Worm (Caenorhabditis elegans) whole organism, young adult: Measurements from ENCODE around the gene hst-2.

Experiments
- B0019.2 ChIP-seq: fragments of 200-800 bp; sonication (Bioruptor generic); conservative IDR thresholded peaks from 2 replicates; pipeline ENCODE4 v1.3.6; 2022; ENCODE audit warnings: missing genetic modification reagents, missing genetic modification characterization, missing compliant biosample characterization
- B0261.1 ChIP-seq: sonication (generic microtip); optimal IDR thresholded peaks from 2 replicates; lab custom pipeline; 2016; ENCODE audit warnings: mild to moderate bottlenecking, missing genetic modification characterization, moderate library complexity, missing compliant biosample characterization
- F22D6.2 ChIP-seq: sonication (generic microtip); optimal IDR thresholded peaks from 2 replicates; lab custom pipeline; 2016; ENCODE audit warnings: mild to moderate bottlenecking, missing genetic modification characterization, missing compliant biosample characterization
- F39B2.1 ChIP-seq: fragments of 200-800 bp; sonication (Bioruptor generic); IDR thresholded peaks from 2 replicates; pipeline ENCODE4 v1.3.6; 2022; ENCODE audit warnings: missing genetic modification reagents, missing genetic modification characterization, missing compliant biosample characterization
- F52B5.7 ChIP-seq: sonication (generic microtip); optimal IDR thresholded peaks from 2 replicates; lab custom pipeline; 2016; ENCODE audit warnings: mild to moderate bottlenecking, missing genetic modification characterization, missing compliant biosample characterization
- F57C9.4 ChIP-seq: sonication (generic microtip); optimal IDR thresholded peaks from 2 replicates; lab custom pipeline; 2017; ENCODE audit warnings: mild to moderate bottlenecking, missing genetic modification characterization, missing compliant biosample characterization
- K11D2.4 ChIP-seq: fragments of 200-800 bp; sonication (Bioruptor generic); IDR thresholded peaks from 2 replicates; pipeline ENCODE4 v1.3.6; 2022; ENCODE audit warnings: missing genetic modification reagents, missing genetic modification characterization, missing compliant biosample characterization
- Y53G8AR.9 ChIP-seq: fragments of 200-800 bp; sonication (Bioruptor generic); conservative IDR thresholded peaks from 2 replicates; pipeline ENCODE4 v1.3.6; 2022; ENCODE audit warnings: missing genetic modification reagents, missing genetic modification characterization, missing compliant biosample characterization
- Y67H2A.10 ChIP-seq: fragments of 200-800 bp; sonication (Bioruptor generic); conservative IDR thresholded peaks from 2 replicates; pipeline ENCODE4 v1.3.6; 2022; ENCODE audit warnings: missing genetic modification reagents, missing genetic modification characterization, missing compliant biosample characterization
- aptf-2 ChIP-seq: fragments of 200-800 bp; sonication (Bioruptor generic); conservative IDR thresholded peaks from 2 replicates; pipeline ENCODE4 v1.3.6; 2022; ENCODE audit warnings: missing genetic modification reagents, missing genetic modification characterization, missing compliant biosample characterization
- athp-1 ChIP-seq: sonication (generic microtip); optimal IDR thresholded peaks from 2 replicates; lab custom pipeline; 2017; ENCODE audit warnings: mild to moderate bottlenecking, missing genetic modification characterization, missing compliant biosample characterization
- attf-5 ChIP-seq: fragments of 200-800 bp; sonication (Bioruptor generic); optimal IDR thresholded peaks from 2 replicates; lab custom pipeline; 2018; ENCODE audit warnings: mild to moderate bottlenecking, missing genetic modification characterization, missing compliant biosample characterization
- bed-1 ChIP-seq: fragments of 200-800 bp; sonication (Bioruptor generic); IDR thresholded peaks from 2 replicates; pipeline ENCODE4 v1.3.6; 2022; ENCODE audit warnings: missing genetic modification reagents, missing genetic modification characterization, missing compliant biosample characterization
- ccch-3 ChIP-seq: fragments of 200-800 bp; sonication (Bioruptor generic); optimal IDR thresholded peaks from 2 replicates; lab custom pipeline; 2018; ENCODE audit warnings: mild to moderate bottlenecking, missing genetic modification characterization, missing compliant biosample characterization
- cebp-2 ChIP-seq: fragments of 200-800 bp; sonication (Bioruptor generic); IDR thresholded peaks from 2 replicates; pipeline ENCODE4 v1.3.6; 2022; ENCODE audit warnings: missing genetic modification characterization, missing compliant biosample characterization
- chd-7 ChIP-seq: sonication (generic microtip); optimal IDR thresholded peaks from 2 replicates; lab custom pipeline; 2016; ENCODE audit warnings: mild to moderate bottlenecking, missing genetic modification characterization, moderate library complexity, missing compliant biosample characterization
- die-1 ChIP-seq: sonication (generic microtip); optimal IDR thresholded peaks from 2 replicates; lab custom pipeline; 2016; ENCODE audit warnings: missing genotype, mild to moderate bottlenecking, missing genetic modification characterization, missing compliant biosample characterization
- dox-1 ChIP-seq: fragments of 200-800 bp; sonication (Bioruptor generic); IDR thresholded peaks from 2 replicates; pipeline ENCODE4 v1.3.6; 2022; ENCODE audit warnings: missing genetic modification reagents, missing genetic modification characterization, missing compliant biosample characterization
- dpff-1 ChIP-seq: sonication (generic microtip); optimal IDR thresholded peaks from 2 replicates; lab custom pipeline; 2017; ENCODE audit warnings: mild to moderate bottlenecking, missing genetic modification characterization, missing compliant biosample characterization
- egl-44 ChIP-seq: fragments of 200-800 bp; sonication (Bioruptor generic); IDR thresholded peaks from 2 replicates; pipeline ENCODE4 v1.3.6; 2022; ENCODE audit warnings: missing genetic modification reagents, missing genetic modification characterization, missing compliant biosample characterization
- ekl-4 ChIP-seq: fragments of 200-800 bp; sonication (Bioruptor generic); IDR thresholded peaks from 2 replicates; pipeline ENCODE4 v1.3.6; 2022; ENCODE audit warnings: missing genetic modification reagents, missing genetic modification characterization, missing compliant biosample characterization
- gei-17 ChIP-seq: fragments of 200-800 bp; sonication (Bioruptor generic); optimal IDR thresholded peaks from 2 replicates; lab custom pipeline; 2018; ENCODE audit warnings: mild to moderate bottlenecking, missing genetic modification characterization, missing compliant biosample characterization
- hmg-1.2 ChIP-seq: fragments of 200-800 bp; sonication (Bioruptor generic); IDR thresholded peaks from 2 replicates; pipeline ENCODE4 v1.3.6; 2022; ENCODE audit warnings: missing genetic modification reagents, missing genetic modification characterization, missing compliant biosample characterization
- hmg-20 ChIP-seq: fragments of 200-800 bp; sonication (Bioruptor generic); IDR thresholded peaks from 2 replicates; pipeline ENCODE4 v1.3.6; 2022; ENCODE audit warnings: missing genetic modification reagents, missing genetic modification characterization, missing compliant biosample characterization
- hrde-1 ChIP-seq: sonication (generic microtip); optimal IDR thresholded peaks from 2 replicates; lab custom pipeline; 2016; ENCODE audit warnings: missing genetic modification characterization, mild to moderate bottlenecking, missing compliant biosample characterization, moderate library complexity, missing genotype, missing genetic modification reagents, borderline replicate concordance
- lag-1 ChIP-seq: fragments of 200-800 bp; sonication (Bioruptor generic); IDR thresholded peaks from 2 replicates; pipeline ENCODE4 v1.3.6; 2022; ENCODE audit warnings: missing genetic modification reagents, missing genetic modification characterization, missing compliant biosample characterization
- let-526 ChIP-seq: fragments of 200-800 bp; sonication (Bioruptor generic); IDR thresholded peaks from 2 replicates; pipeline ENCODE4 v1.3.6; 2022; ENCODE audit warnings: missing genetic modification reagents, missing genetic modification characterization, missing compliant biosample characterization
- lin-26 ChIP-seq: fragments of 200-800 bp; sonication (Bioruptor generic); IDR thresholded peaks from 2 replicates; pipeline ENCODE4 v1.3.6; 2022; ENCODE audit warnings: missing genetic modification reagents, missing genetic modification characterization, missing compliant biosample characterization
- lin-54 ChIP-seq: fragments of 200-800 bp; sonication (Bioruptor generic); optimal IDR thresholded peaks from 2 replicates; lab custom pipeline; 2018; ENCODE audit warnings: mild to moderate bottlenecking, missing genetic modification characterization, missing compliant biosample characterization
- lir-1 ChIP-seq: fragments of 200-800 bp; sonication (Bioruptor generic); conservative IDR thresholded peaks from 2 replicates; pipeline ENCODE4 v1.3.6; 2022; ENCODE audit warnings: missing genetic modification reagents, missing genetic modification characterization, missing compliant biosample characterization
- lsy-27 ChIP-seq: sonication (generic microtip); optimal IDR thresholded peaks from 2 replicates; lab custom pipeline; 2017; ENCODE audit warnings: missing genetic modification characterization, mild to moderate bottlenecking, missing compliant biosample characterization, antibody characterized with exemption, missing genotype, borderline replicate concordance; ENCODE audit not compliant: insufficient read depth
- madf-10 ChIP-seq: sonication (generic microtip); optimal IDR thresholded peaks from 2 replicates; lab custom pipeline; 2016; ENCODE audit warnings: mild to moderate bottlenecking, missing genetic modification characterization, missing compliant biosample characterization
- madf-3 ChIP-seq: fragments of 200-800 bp; sonication (Bioruptor generic); IDR thresholded peaks from 2 replicates; pipeline ENCODE4 v1.3.6; 2022; ENCODE audit warnings: missing genetic modification reagents, missing genetic modification characterization, missing compliant biosample characterization
- mcd-1 ChIP-seq: fragments of 200-800 bp; sonication (Bioruptor generic); IDR thresholded peaks from 2 replicates; pipeline ENCODE4 v1.3.6; 2022; ENCODE audit warnings: missing genetic modification reagents, missing genetic modification characterization, missing compliant biosample characterization
- mel-28 ChIP-seq: sonication (generic microtip); optimal IDR thresholded peaks from 2 replicates; lab custom pipeline; 2016; ENCODE audit warnings: borderline replicate concordance, mild to moderate bottlenecking, missing genetic modification characterization, missing compliant biosample characterization
- mes-4 ChIP-seq: sonication (generic microtip); optimal IDR thresholded peaks from 2 replicates; lab custom pipeline; 2016; ENCODE audit warnings: missing genotype, missing genetic modification characterization, missing compliant biosample characterization
- nfyb-1 ChIP-seq: fragments of 200-800 bp; sonication (Bioruptor generic); IDR thresholded peaks from 2 replicates; pipeline ENCODE4 v1.3.6; 2022; ENCODE audit warnings: missing genetic modification reagents, missing genetic modification characterization, missing compliant biosample characterization
- nhr-120 ChIP-seq: fragments of 200-800 bp; sonication (Bioruptor generic); IDR thresholded peaks from 2 replicates; pipeline ENCODE4 v1.3.6; 2022; ENCODE audit warnings: missing genetic modification characterization, missing compliant biosample characterization
- pbrm-1 ChIP-seq: fragments of 200-800 bp; sonication (Bioruptor generic); IDR thresholded peaks from 2 replicates; pipeline ENCODE4 v1.3.6; 2022; ENCODE audit warnings: missing genetic modification reagents, missing genetic modification characterization, missing compliant biosample characterization
- rcor-1 ChIP-seq: fragments of 200-800 bp; sonication (Bioruptor generic); IDR thresholded peaks from 2 replicates; pipeline ENCODE4 v1.3.6; 2022; ENCODE audit warnings: missing genetic modification reagents, missing genetic modification characterization, missing compliant biosample characterization
- sdz-38 ChIP-seq: sonication (generic microtip); optimal IDR thresholded peaks from 2 replicates; lab custom pipeline; 2016; ENCODE audit warnings: missing genotype, missing genetic modification characterization, missing compliant biosample characterization
- snpc-1.3 ChIP-seq: sonication (generic microtip); optimal IDR thresholded peaks from 2 replicates; lab custom pipeline; 2017; ENCODE audit warnings: missing genetic modification characterization, mild to moderate bottlenecking, missing compliant biosample characterization, antibody characterized with exemption, moderate library complexity, missing genotype, missing genetic modification reagents; ENCODE audit not compliant: insufficient read depth
- snpc-4 ChIP-seq, 5 experiments: fragments of 150-350 bp in 1 of 5; sonication (generic microtip) in 4 of 5; optimal IDR thresholded peaks; 2 replicates each; lab custom pipeline; 2014 to 2018; ENCODE audit warnings: missing genetic modification characterization in 5 of 5, missing biosample characterization in 3 of 5, antibody characterized with exemption in 2 of 5, mild to moderate bottlenecking in 2 of 5, missing compliant biosample characterization in 2 of 5, missing genotype in 2 of 5, moderate library complexity in 2 of 5, missing genetic modification reagents in 1 of 5
- sptf-2 ChIP-seq: fragments of 200-800 bp; sonication (Bioruptor generic); optimal IDR thresholded peaks from 2 replicates; lab custom pipeline; 2018; ENCODE audit warnings: mild to moderate bottlenecking, missing genetic modification characterization, missing compliant biosample characterization
- tlf-1 ChIP-seq: fragments of 200-800 bp; sonication (Bioruptor generic); optimal IDR thresholded peaks from 2 replicates; lab custom pipeline; 2018; ENCODE audit warnings: mild to moderate bottlenecking, missing genetic modification characterization, missing compliant biosample characterization
- unc-130 ChIP-seq: sonication (generic microtip); optimal IDR thresholded peaks from 2 replicates; lab custom pipeline; 2016; ENCODE audit warnings: missing genetic modification reagents, missing genetic modification characterization, missing compliant biosample characterization
- unc-62 ChIP-seq: fragments of 150-350 bp; optimal IDR thresholded peaks from 2 replicates; lab custom pipeline; 2014; ENCODE audit warnings: missing biosample characterization, missing genetic modification reagents, missing genetic modification characterization
- zim-3 ChIP-seq: sonication (generic microtip); optimal IDR thresholded peaks from 2 replicates; lab custom pipeline; 2017; ENCODE audit warnings: mild to moderate bottlenecking, missing genetic modification characterization, moderate library complexity, missing compliant biosample characterization

The hst-2 gene

DNA sequence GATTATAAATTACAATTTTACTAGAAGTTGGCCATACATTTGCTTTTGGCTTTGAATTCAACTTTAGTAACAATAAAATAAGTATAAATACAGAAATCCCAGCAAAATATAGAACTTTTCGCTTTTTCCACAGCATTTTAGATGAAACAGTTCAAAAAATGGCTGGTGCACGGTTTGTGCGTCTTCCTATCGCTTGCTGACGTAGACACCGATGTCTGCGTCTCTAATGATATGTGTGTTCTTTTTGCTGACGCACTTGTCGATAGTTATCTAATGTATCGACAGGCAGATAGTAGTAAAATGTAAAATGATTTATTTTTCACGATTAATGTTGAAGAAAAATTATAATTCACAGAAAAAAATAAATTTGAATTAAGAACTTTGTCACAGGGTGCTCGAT lies at the start of gene hst-2 (continued):
- TF ChIP-seq snpc-1.3 (no peak), madf-10 (peak; percentile 24), F22D6.2 (peak; percentile 37), Y53G8AR.9 (GFP tag; lab: Robert Waterston, UW) (peak; percentile 86), snpc-4 (GFP tag; optimal IDR thresholded peaks at IDR 0.05; lab: Kevin White, UChicago) (no peak), snpc-4 (tag; optimal IDR thresholded peaks at IDR 0.05; lab: Kevin White, UChicago) (peak in 2 of 4 experiments; percentile 44 to 57), pbrm-1 (peak; percentile 80), mel-28 (no peak), aptf-2 (GFP tag; lab: Robert Waterston, UW) (no peak), hmg-1.2 (GFP tag; lab: Robert Waterston, UW) (peak; percentile 98), sptf-2 (GFP tag; lab: Kevin White, UChicago) (no peak), let-526 (GFP tag; lab: Robert Waterston, UW) (peak; percentile 62; the same call in 1 of the 2 replicates), K11D2.4 (peak; percentile 71), madf-3 (no peak), ekl-4 (GFP tag; lab: Robert Waterston, UW) (no peak; the same call in 1 of the 2 replicates), unc-130 (GFP tag; lab: Kevin White, UChicago) (no peak), tlf-1 (GFP tag; lab: Kevin White, UChicago) (peak; percentile 39), chd-7 (tag; lab: Kevin White, UChicago) (peak; percentile 20), F57C9.4 (tag; lab: Kevin White, UChicago) (no peak), zim-3 (tag; lab: Kevin White, UChicago) (no peak), lin-54 (GFP tag; lab: Kevin White, UChicago) (peak; percentile 48), F39B2.1 (no peak), gei-17 (GFP tag; lab: Kevin White, UChicago) (peak; percentile 72), F52B5.7 (tag; lab: Kevin White, UChicago) (no peak), mes-4 (tag; lab: Kevin White, UChicago) (no peak), die-1 (tag; lab: Kevin White, UChicago) (no peak), rcor-1 (GFP tag; lab: Robert Waterston, UW) (no peak), sdz-38 (no peak), Y67H2A.10 (no peak)

DNA sequence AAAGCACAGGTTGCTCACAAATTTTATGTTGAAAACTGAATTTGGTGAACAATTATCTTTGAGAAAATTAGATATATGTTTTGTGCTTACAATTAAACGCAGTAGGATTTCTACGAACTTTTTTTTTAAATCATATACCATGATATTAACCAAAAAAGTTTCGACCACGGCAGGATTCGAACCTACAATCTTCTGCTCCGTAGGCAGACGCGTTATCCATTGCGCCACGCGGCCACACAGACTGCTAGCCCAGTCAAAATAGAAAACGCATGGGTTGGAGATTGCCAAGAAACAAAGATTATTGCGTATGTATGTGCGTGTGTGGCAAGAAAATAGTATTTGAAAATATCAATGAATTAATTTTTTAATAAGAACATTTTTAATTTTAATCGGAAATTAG lies 45.5 kb upstream of the hst-2 start:
- TF ChIP-seq let-526 (GFP tag; lab: Robert Waterston, UW) = no peak
- TF ChIP-seq cebp-2 (GFP tag; lab: Robert Waterston, UW) = no peak
- TF ChIP-seq madf-10 = peak; percentile 64
- TF ChIP-seq nfyb-1 (GFP tag; lab: Robert Waterston, UW) = peak; percentile 77; the same call in 1 of the 2 replicates
- peak; percentile 91 for TF ChIP-seq lin-26 (GFP tag; lab: Robert Waterston, UW)
- TF ChIP-seq hmg-20 = no peak
- TF ChIP-seq dox-1 (GFP tag; lab: Robert Waterston, UW) = no peak
- TF ChIP-seq lag-1 (GFP tag; lab: Robert Waterston, UW) = no peak
- TF ChIP-seq hrde-1 (tag; lab: Kevin White, UChicago) = peak; percentile 70
- TF ChIP-seq lir-1 (GFP tag; lab: Robert Waterston, UW) = no peak
- TF ChIP-seq bed-1 = no peak
- TF ChIP-seq B0261.1 (tag; lab: Kevin White, UChicago) = peak; percentile 83
- TF ChIP-seq ccch-3 (GFP tag; lab: Kevin White, UChicago) = no peak
- no peak for TF ChIP-seq zim-3 (tag; lab: Kevin White, UChicago)
- no peak for TF ChIP-seq nhr-120
- TF ChIP-seq mcd-1 (GFP tag; lab: Robert Waterston, UW) = no peak; the same call in 1 of the 2 replicates
- no peak for TF ChIP-seq unc-62 (GFP tag; lab: Kevin White, UChicago)
- no peak for TF ChIP-seq lsy-27
- no peak for TF ChIP-seq athp-1
- TF ChIP-seq dpff-1 (tag; lab: Kevin White, UChicago) = no peak
- no peak for TF ChIP-seq B0019.2 (GFP tag; lab: Robert Waterston, UW)
- TF ChIP-seq Y67H2A.10 = no peak
- peak; percentile 51; the same call in 1 of the 2 replicates for TF ChIP-seq egl-44 (GFP tag; lab: Robert Waterston, UW)
- peak; percentile 81 for TF ChIP-seq die-1 (tag; lab: Kevin White, UChicago)
- TF ChIP-seq gei-17 (GFP tag; lab: Kevin White, UChicago) = no peak
- TF ChIP-seq attf-5 (GFP tag; lab: Kevin White, UChicago) = peak; percentile 40
